Worm (Caenorhabditis elegans) whole organism, dauer: ENCODE measurements around the gene tag-124.

ENCODE experiments used
- unc-62 ChIP-seq: sonication (generic microtip); optimal IDR thresholded peaks from 2 replicates; lab custom pipeline; 2017; ENCODE audit warnings: missing biosample characterization, missing genetic modification reagents, missing genetic modification characterization

tag-124 gene

DNA sequence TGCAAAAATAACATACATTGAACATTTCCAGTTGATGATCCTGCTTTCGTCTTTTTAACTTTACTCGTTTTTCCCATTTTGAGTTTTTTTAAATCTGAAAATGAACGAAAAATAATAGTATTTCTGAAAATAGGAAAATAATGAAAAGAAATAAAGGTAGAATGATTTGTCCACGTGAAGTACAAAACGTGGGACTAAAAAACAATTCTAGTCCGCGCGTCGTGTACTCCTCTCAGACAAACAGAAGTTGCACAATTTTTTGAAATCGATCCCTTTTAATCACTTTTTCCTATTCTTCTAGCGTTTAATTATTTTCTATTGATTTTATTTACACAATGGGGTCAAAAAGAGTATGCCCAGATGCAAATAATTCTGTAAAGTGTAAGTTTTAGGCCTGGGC lies at the start of gene tag-124, which contains the start of gene E02H1.1:
Gene tag-124 (plus strand): TSS at position 222 of the 400 bp plus-strand sequence.
Gene E02H1.1 (minus strand): TSS at position 94 of the 400 bp plus-strand sequence.
- no peak for TF ChIP-seq unc-62 (GFP tag; lab: Kevin White, UChicago)

- no peak for TF ChIP-seq unc-62 (GFP tag; lab: Kevin White, UChicago)
Measured at ce11 chrII:9542785-9543184, 48.3 kb upstream of the tag-124 start, which contains the start of gene sra-4. TSS of gene sra-4 (minus strand) at chrII:9542885.

ce11 chrII:9544386-9544785 lies 46.7 kb upstream of the tag-124 start, which contains the start of gene sra-7:
TSS of gene sra-7 (plus strand) at chrII:9544686.
- no peak for TF ChIP-seq unc-62 (GFP tag; lab: Kevin White, UChicago)

DNA sequence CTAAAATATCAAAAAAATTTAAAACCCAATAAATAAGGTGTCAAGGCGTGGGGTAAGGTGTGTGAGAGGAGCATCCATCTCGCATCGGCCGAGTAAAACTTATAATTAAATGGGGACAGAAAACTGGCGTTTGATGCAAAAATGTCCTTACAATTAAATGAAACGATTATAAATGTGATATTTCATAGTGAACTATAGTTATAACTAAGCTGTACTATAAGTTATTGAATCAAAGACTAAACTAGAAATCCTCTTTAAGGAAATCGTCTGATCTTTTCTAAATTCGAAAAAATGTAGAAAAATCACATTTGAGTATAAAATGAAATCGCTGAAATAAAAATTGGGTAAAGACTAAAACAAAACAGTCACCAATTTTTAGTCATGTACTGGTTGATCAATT lies 40.4 kb upstream of the tag-124 start, which contains the start of gene sra-6:
Gene sra-6 (minus strand): TSS at position 101 of the 400 bp plus-strand sequence.
- no peak for TF ChIP-seq unc-62 (GFP tag; lab: Kevin White, UChicago)

DNA sequence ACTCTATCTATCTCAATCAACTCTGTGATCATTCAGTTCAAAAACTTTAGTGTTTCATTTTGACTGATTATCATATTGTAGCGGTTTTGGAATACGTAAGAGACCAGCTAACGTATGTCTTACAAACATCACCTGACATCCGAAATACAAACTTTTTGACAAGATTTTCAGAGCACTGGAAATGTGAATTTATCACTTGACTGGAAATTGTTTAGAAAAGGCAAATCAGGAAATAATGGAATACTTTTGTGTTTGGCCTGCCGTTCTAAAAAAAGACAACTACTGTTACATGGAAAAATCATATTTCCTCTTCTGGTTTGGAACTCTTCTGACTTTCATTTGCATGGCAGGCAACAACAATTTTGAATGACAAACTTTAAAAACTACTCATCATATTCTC lies 39.6 kb upstream of the tag-124 start, which contains the start of gene F35H8.12:
Gene F35H8.12 (plus strand): TSS at position 301 of the 400 bp plus-strand sequence.
- no peak for TF ChIP-seq unc-62 (GFP tag; lab: Kevin White, UChicago)

ce11 chrII:9553179-9553578 lies 37.9 kb upstream of the tag-124 start, which contains the start of gene F35H8.1:
TSS of gene F35H8.1 (minus strand) at chrII:9553279.
- no peak for TF ChIP-seq unc-62 (GFP tag; lab: Kevin White, UChicago)

- no peak for TF ChIP-seq unc-62 (GFP tag; lab: Kevin White, UChicago)
Measured at ce11 chrII:9554925-9555553, 36.1 kb upstream of the tag-124 start, which contains the start of gene F35H8.2. TSS of gene F35H8.2 (plus strand) at chrII:9555503.

ce11 chrII:9556582-9556981 lies 34.5 kb upstream of the tag-124 start:
- TF ChIP-seq unc-62 (GFP tag; lab: Kevin White, UChicago), result no peak

ce11 chrII:9557437-9558150 lies 33.5 kb upstream of the tag-124 start, which contains the start of gene zfp-2:
TSS of gene zfp-2 (plus strand) at chrII:9557650.
- TF ChIP-seq unc-62 (GFP tag; lab: Kevin White, UChicago), result no peak

- TF ChIP-seq unc-62 (GFP tag; lab: Kevin White, UChicago), result no peak
Measured at ce11 chrII:9558906-9559305, 32.2 kb upstream of the tag-124 start.

ce11 chrII:9559929-9560328 lies 31.2 kb upstream of the tag-124 start, which contains the start of gene F35H8.4:
TSS of gene F35H8.4 (minus strand) at chrII:9560029.
- no peak for TF ChIP-seq unc-62 (GFP tag; lab: Kevin White, UChicago)

DNA sequence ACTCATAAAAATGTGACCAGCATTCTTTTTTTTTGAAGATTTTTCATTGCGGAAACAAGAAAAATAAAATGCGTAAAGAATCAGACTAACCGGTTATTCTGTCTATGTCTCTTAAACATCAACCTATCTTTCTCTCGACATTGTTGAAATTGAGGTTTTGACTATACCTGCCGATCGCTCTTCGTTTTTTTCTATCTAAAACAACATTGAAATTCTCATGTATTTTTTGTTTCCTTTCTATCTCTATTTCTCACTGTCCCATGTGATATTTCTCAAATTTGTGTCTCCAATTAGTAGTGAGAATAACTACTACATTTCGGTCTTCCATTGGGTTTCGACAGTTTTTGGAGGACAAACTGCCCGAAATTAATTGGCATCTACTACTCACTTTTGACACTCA lies 30.2 kb upstream of the tag-124 start:
- no peak for TF ChIP-seq unc-62 (GFP tag; lab: Kevin White, UChicago)

DNA sequence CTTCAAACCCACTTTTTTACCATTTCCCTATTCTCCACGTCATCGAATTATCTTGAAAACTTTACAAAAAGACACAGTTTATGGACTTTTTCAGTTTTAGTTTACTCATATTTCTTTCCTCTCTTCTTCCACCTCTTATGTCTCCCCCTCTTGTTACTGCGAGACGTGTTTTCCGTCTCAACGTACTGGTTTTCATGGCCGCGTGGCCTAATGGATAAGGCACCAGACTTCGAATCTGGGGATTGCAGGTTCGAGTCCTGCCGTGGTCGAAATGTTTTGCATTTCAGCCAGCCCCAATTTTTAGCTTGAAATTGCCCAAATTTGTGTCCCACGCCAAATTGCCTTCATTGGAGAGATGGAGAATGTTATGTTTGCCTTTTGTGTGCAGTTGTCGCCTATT lies 25.0 kb upstream of the tag-124 start:
- TF ChIP-seq unc-62 (GFP tag; lab: Kevin White, UChicago), result no peak

DNA sequence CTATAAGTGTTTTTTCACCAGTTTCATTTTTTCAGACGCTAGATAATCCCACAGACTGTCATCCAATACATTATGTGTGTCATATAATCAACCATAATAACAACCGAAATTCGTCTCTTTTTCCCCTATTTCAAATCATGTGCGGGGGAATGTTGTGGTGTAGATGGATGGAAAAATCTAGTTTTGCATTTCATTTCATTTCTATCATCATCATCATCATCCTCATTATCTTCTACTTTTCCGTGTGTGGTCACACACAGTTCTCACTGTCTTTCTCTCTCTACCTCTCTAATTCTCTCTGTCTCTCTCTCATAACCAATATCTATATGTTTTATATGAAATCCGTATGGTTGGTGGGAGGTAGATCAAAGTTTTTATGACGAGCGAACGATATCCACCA lies 17.7 kb upstream of the tag-124 start:
- no peak for TF ChIP-seq unc-62 (GFP tag; lab: Kevin White, UChicago)

ce11 chrII:9574406-9574805 lies 16.7 kb upstream of the tag-124 start:
- no peak for TF ChIP-seq unc-62 (GFP tag; lab: Kevin White, UChicago)

ce11 chrII:9575670-9576069 lies 15.4 kb upstream of the tag-124 start, which contains the start of gene exc-7:
TSS of gene exc-7 (plus strand) at chrII:9575970.
- no peak for TF ChIP-seq unc-62 (GFP tag; lab: Kevin White, UChicago)
